Worm (Caenorhabditis elegans): ENCODE measurements around the gene ZC21.8.

Gene ZC21.8

ce11 chrIII:8483853-8484252 is 35.9 kb downstream of the ZC21.8 start, which contains the start of gene F42H10.3:
Gene F42H10.3 (plus strand): TSS chrIII:8484153.
- TF ChIP-seq dao-5 (tag; optimal IDR thresholded peaks at IDR 0.05) (no peak), W03F9.2 (tag; optimal IDR thresholded peaks at IDR 0.05) (no peak), him-1 (tag; optimal IDR thresholded peaks at IDR 0.05) (no peak)

DNA sequence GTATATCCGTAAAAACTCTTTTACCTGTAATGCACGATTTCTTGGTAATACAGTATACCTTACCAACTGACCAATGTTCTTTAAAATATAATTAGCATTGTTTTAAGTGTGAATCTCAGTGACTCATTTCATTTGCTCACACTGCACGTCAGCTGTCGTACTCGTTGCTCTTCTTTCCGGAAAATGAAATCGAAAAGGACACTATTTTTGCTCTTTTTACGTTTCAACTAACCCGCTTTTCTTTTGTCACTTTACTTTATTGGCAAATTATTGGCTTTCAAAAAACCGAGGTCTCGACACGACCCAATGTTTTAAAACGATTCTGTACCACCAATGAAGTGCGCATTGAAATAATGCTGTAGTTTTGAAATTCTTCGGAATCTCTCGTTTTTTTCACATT is 39.4 kb downstream of the ZC21.8 start, which contains the start of gene F42H10.6:
Gene F42H10.6, minus strand, starts transcription at position 101 of the 400 bp plus-strand sequence.
- TF ChIP-seq him-1 (tag; optimal IDR thresholded peaks at IDR 0.05), result no peak
- TF ChIP-seq dao-5 (tag; optimal IDR thresholded peaks at IDR 0.05), result no peak
- TF ChIP-seq W03F9.2 (tag; optimal IDR thresholded peaks at IDR 0.05), result no peak

ce11 chrIII:8479322-8479864 is 40.4 kb downstream of the ZC21.8 start:
- no peak for TF ChIP-seq him-1 (tag; optimal IDR thresholded peaks at IDR 0.05)
- no peak for TF ChIP-seq W03F9.2 (tag; optimal IDR thresholded peaks at IDR 0.05)
- no peak for TF ChIP-seq dao-5 (tag; optimal IDR thresholded peaks at IDR 0.05)

DNA sequence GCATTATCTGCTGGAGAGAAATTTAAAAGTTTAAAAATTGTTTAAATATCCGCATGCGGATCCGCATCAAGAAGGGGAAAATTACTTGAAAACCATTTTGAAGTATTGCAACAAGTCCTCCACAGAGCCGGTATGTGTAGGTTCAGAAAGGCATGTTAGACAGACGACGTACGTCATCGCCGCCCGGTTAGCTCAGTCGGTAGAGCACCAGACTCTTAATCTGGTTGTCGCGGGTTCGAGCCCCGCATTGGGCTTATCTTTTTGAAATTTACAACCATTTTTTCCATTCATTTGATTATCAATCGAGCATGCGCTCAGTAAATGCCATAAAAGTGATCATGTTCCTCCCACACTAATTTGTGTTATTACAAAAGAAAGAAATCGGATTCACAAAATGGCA is 46.5 kb downstream of the ZC21.8 start:
- TF ChIP-seq dao-5 (tag; optimal IDR thresholded peaks at IDR 0.05), result no peak
- TF ChIP-seq him-1 (tag; optimal IDR thresholded peaks at IDR 0.05), result no peak
- TF ChIP-seq W03F9.2 (tag; optimal IDR thresholded peaks at IDR 0.05), result no peak
